Worm (Caenorhabditis elegans): ENCODE measurements around the gene ZC21.8.
A peak's percentile ranks its signal among the peaks of the same experiment; 100 is the strongest.

ZC21.8 gene

ce11 chrIII:8473292-8473691 is 46.5 kb downstream of the ZC21.8 start:
- TF ChIP-seq pha-4 (GFP tag; IDR thresholded peaks at IDR 0.05) (no peak), pha-4 (tag; optimal IDR thresholded peaks at IDR 0.05) (no peak), lir-3 (tag; optimal IDR thresholded peaks at IDR 0.05) (no peak), mes-2 (tag; optimal IDR thresholded peaks at IDR 0.05; ENCODE audit: poor library complexity, severe bottlenecking) (no peak), lin-38 (GFP tag; IDR thresholded peaks at IDR 0.05) (no peak), spr-1 (tag; optimal IDR thresholded peaks at IDR 0.05) (no peak), lin-39 (tag; optimal IDR thresholded peaks at IDR 0.05) (no peak), daf-8 (GFP tag; IDR thresholded peaks at IDR 0.05) (0 out of 2 replicates have a peak, but pooled peaks have one; percentile 43), hlh-11 (tag; optimal IDR thresholded peaks at IDR 0.05) (no peak), ztf-7 (tag; optimal IDR thresholded peaks at IDR 0.05) (no peak), vab-7 (GFP tag; IDR thresholded peaks at IDR 0.05) (0 out of 2 replicates have a peak, but pooled peaks have one; percentile 32), nhr-111 (GFP tag; optimal IDR thresholded peaks at IDR 0.05) (no peak), snpc-1.2 (GFP tag; IDR thresholded peaks at IDR 0.05) (peak; percentile 72), ama-1 (optimal IDR thresholded peaks at IDR 0.05) (no peak), dmd-8 (GFP tag; IDR thresholded peaks at IDR 0.05) (peak; percentile 75), snpc-4 (tag; optimal IDR thresholded peaks at IDR 0.05) (no peak), F26F4.8 (GFP tag; conservative IDR thresholded peaks at IDR 0.05) (peak; percentile 69; the same call in 1 of the 2 replicates), madf-9 (GFP tag; conservative IDR thresholded peaks at IDR 0.05) (no peak), F44E2.7 (GFP tag; IDR thresholded peaks at IDR 0.05) (0 out of 2 replicates have a peak, but pooled peaks have one; percentile 53), ctbp-1 (GFP tag; IDR thresholded peaks at IDR 0.05) (no peak), Y48G9A.11 (GFP tag; IDR thresholded peaks at IDR 0.05) (peak; percentile 60; the same call in 1 of the 2 replicates), skn-1 (tag; optimal IDR thresholded peaks at IDR 0.05) (no peak), hmg-1.1 (GFP tag; IDR thresholded peaks at IDR 0.05) (0 out of 2 replicates have a peak, but pooled peaks have one; percentile 18), spr-3 (GFP tag; optimal IDR thresholded peaks at IDR 0.05) (no peak), php-3 (GFP tag; IDR thresholded peaks at IDR 0.05) (no peak), nhr-10 (tag; optimal IDR thresholded peaks at IDR 0.05) (no peak), fkh-10 (GFP tag; optimal IDR thresholded peaks at IDR 0.05) (no peak), daf-12 (tag; optimal IDR thresholded peaks at IDR 0.05) (no peak), madf-5 (GFP tag; IDR thresholded peaks at IDR 0.05) (peak in 1 of 2 experiments; percentile 65; a peak in 1 of 4 replicates), gei-8 (GFP tag; optimal IDR thresholded peaks at IDR 0.05) (no peak), T26A8.4 (GFP tag; IDR thresholded peaks at IDR 0.05) (no peak), tag-97 (GFP tag; IDR thresholded peaks at IDR 0.05) (no peak), nhr-77 (tag; optimal IDR thresholded peaks at IDR 0.05) (no peak), ceh-20 (GFP tag; IDR thresholded peaks at IDR 0.05) (no peak), nhr-6 (tag; optimal IDR thresholded peaks at IDR 0.05) (no peak), lim-7 (GFP tag; IDR thresholded peaks at IDR 0.05) (peak; percentile 73; the same call in 1 of the 2 replicates), ceh-32 (tag; optimal IDR thresholded peaks at IDR 0.05; ENCODE audit: poor library complexity) (no peak), zip-11 (GFP tag; IDR thresholded peaks at IDR 0.05) (no peak), egl-43 (GFP tag; IDR thresholded peaks at IDR 0.05) (peak; percentile 79), arid-1 (GFP tag; conservative IDR thresholded peaks at IDR 0.05) (0 out of 2 replicates have a peak, but pooled peaks have one; percentile 32), F37D6.2 (tag; optimal IDR thresholded peaks at IDR 0.05) (no peak)
